Fruit fly (Drosophila melanogaster) ovary, adult (tissue): ENCODE measurements around the gene CG16719.

Experiments used
- CG17801 ChIP-seq: fragments of 200-800 bp; optimal IDR thresholded peaks from 2 replicates; lab custom pipeline; 2019; ENCODE audit warnings: missing biosample characterization, mild to moderate bottlenecking, missing genetic modification characterization, moderate library complexity; ENCODE audit not compliant: partially characterized antibody

The CG16719 gene

dm6 chr3L:9712066-9712789 is 27.3 kb downstream of the CG16719 start:
- no peak for TF ChIP-seq CG17801 (GFP tag; lab: Kevin White, UChicago)

dm6 chr3L:9713383-9713827 is 28.4 kb downstream of the CG16719 start, which contains the start of gene SH3PX1:
Gene SH3PX1, minus strand, starts transcription at chr3L:9713827.
- no peak for TF ChIP-seq CG17801 (GFP tag; lab: Kevin White, UChicago)

dm6 chr3L:9713828-9714536 is 29.0 kb downstream of the CG16719 start, which contains the start of gene vsg:
Gene vsg, plus strand, starts transcription at chr3L:9714324.
- peak; percentile 66 for TF ChIP-seq CG17801 (GFP tag; lab: Kevin White, UChicago)

- TF ChIP-seq CG17801 (GFP tag; lab: Kevin White, UChicago) = no peak
Measured at dm6 chr3L:9714537-9715144, 29.7 kb downstream of the CG16719 start.

dm6 chr3L:9716595-9716994 is 31.6 kb downstream of the CG16719 start:
- no peak for TF ChIP-seq CG17801 (GFP tag; lab: Kevin White, UChicago)

- TF ChIP-seq CG17801 (GFP tag; lab: Kevin White, UChicago) = no peak
Measured at dm6 chr3L:9717101-9717500, 32.1 kb downstream of the CG16719 start.

dm6 chr3L:9717839-9718238 is 32.9 kb downstream of the CG16719 start:
- TF ChIP-seq CG17801 (GFP tag; lab: Kevin White, UChicago) = no peak

- peak; percentile 78 for TF ChIP-seq CG17801 (GFP tag; lab: Kevin White, UChicago)
Measured at dm6 chr3L:9718929-9719328, 34.0 kb downstream of the CG16719 start, which contains the start of the genes CG18178 and CG14174. Gene CG18178, minus strand, starts transcription at chr3L:9719144. Gene CG14174, plus strand, starts transcription at chr3L:9719328.

dm6 chr3L:9720102-9720501 is 35.1 kb downstream of the CG16719 start:
- TF ChIP-seq CG17801 (GFP tag; lab: Kevin White, UChicago) = no peak

- TF ChIP-seq CG17801 (GFP tag; lab: Kevin White, UChicago) = peak; percentile 63
Measured at dm6 chr3L:9723108-9723507, 38.1 kb downstream of the CG16719 start, which contains the start of the genes nbs and defl. Gene nbs, minus strand, starts transcription at chr3L:9723194. Gene defl, plus strand, starts transcription at chr3L:9723423.

- TF ChIP-seq CG17801 (GFP tag; lab: Kevin White, UChicago) = peak; percentile 28
Measured at dm6 chr3L:9726707-9727106, 41.7 kb downstream of the CG16719 start, which contains the start of gene Naa60. Gene Naa60, plus strand, starts transcription at chr3L:9726895.

dm6 chr3L:9729795-9730421 is 44.9 kb downstream of the CG16719 start, which contains the start of gene ATPsynB:
Gene ATPsynB, plus strand, starts transcription at chr3L:9729999.
- no peak for TF ChIP-seq CG17801 (GFP tag; lab: Kevin White, UChicago)

- no peak for TF ChIP-seq CG17801 (GFP tag; lab: Kevin White, UChicago)
Measured at dm6 chr3L:9733563-9733962, 48.6 kb downstream of the CG16719 start, which contains the start of gene CG6749. Gene CG6749, minus strand, starts transcription at chr3L:9733807.
